Worm (Caenorhabditis elegans): ENCODE results near the gene dmd-6.

The dmd-6 gene

DNA sequence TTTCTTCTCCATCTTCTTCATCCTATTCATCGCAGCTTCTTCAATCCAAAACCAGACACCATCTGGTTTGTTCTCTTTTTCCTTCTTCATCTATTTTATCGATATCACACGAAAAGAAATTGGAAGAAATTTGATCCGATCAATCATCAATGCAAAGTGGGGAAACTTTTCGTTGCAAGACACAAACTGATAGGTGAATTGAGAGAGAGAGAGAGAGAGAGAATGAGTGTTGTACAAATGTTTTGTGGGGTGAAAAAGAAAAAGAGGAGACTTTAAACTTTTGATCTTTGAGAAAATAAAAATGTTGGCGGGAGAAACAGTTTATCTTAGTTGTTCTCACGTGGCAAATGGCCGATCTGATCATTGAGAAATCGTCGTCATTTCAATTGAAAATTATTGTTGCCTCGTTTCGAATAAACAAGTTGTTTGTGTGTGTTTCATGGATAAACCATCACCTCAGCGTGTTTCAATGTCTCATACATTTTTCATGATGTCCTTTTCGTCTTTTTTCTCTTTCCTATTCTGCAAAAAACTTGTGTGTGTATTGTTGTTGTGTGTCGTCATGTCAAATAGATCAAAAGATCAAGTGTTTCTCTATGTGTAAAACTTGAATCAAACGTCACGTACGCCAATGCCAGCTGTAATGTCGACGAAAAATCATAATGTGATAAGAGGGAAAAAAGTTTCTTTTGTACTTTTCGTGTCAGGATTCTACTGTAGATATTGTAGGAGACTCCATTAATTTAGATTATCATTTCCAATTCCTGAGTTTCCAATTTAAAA lies 3.7 kb upstream of the dmd-6 start:
- TF ChIP-seq med-1 (GFP tag; optimal IDR thresholded peaks at IDR 0.05; ENCODE audit: insufficient read depth) (no peak), tab-1 (GFP tag; IDR thresholded peaks at IDR 0.05) (no peak), flt-1 (GFP tag; IDR thresholded peaks at IDR 0.05) (no peak), T22C8.4 (GFP tag; IDR thresholded peaks at IDR 0.05) (no peak), ref-1 (GFP tag; conservative IDR thresholded peaks at IDR 0.05) (no peak)

- no peak for TF ChIP-seq flt-1 (GFP tag; IDR thresholded peaks at IDR 0.05)
- no peak for TF ChIP-seq cog-1 (tag; optimal IDR thresholded peaks at IDR 0.05)
- TF ChIP-seq T22C8.4 (GFP tag; IDR thresholded peaks at IDR 0.05): no peak
- no peak for TF ChIP-seq med-1 (GFP tag; optimal IDR thresholded peaks at IDR 0.05; ENCODE audit: insufficient read depth)
These were observed 3.0 kb upstream of the dmd-6 start for ce11 chrIV:14613375-14613774.

- TF ChIP-seq tab-1 (GFP tag; IDR thresholded peaks at IDR 0.05) (no peak), ref-1 (GFP tag; conservative IDR thresholded peaks at IDR 0.05) (no peak), cog-1 (tag; optimal IDR thresholded peaks at IDR 0.05) (no peak), med-1 (GFP tag; optimal IDR thresholded peaks at IDR 0.05; ENCODE audit: insufficient read depth) (no peak), ztf-29 (GFP tag; IDR thresholded peaks at IDR 0.05) (no peak)
These were observed 2.1 kb upstream of the dmd-6 start for ce11 chrIV:14614176-14614740.

ce11 chrIV:14617059-14617458 lies 656 bp downstream of the dmd-6 start:
- TF ChIP-seq ref-1 (GFP tag; conservative IDR thresholded peaks at IDR 0.05) (no peak), cog-1 (tag; optimal IDR thresholded peaks at IDR 0.05) (no peak), klf-2 (GFP tag; conservative IDR thresholded peaks at IDR 0.05) (no peak), ztf-29 (GFP tag; IDR thresholded peaks at IDR 0.05) (no peak), med-1 (GFP tag; optimal IDR thresholded peaks at IDR 0.05; ENCODE audit: insufficient read depth) (no peak), flt-1 (GFP tag; IDR thresholded peaks at IDR 0.05) (no peak)

- TF ChIP-seq ztf-29 (GFP tag; IDR thresholded peaks at IDR 0.05): no peak
- TF ChIP-seq klf-2 (GFP tag; conservative IDR thresholded peaks at IDR 0.05): no peak
- TF ChIP-seq med-1 (GFP tag; optimal IDR thresholded peaks at IDR 0.05; ENCODE audit: insufficient read depth): no peak
- no peak for TF ChIP-seq ref-1 (GFP tag; conservative IDR thresholded peaks at IDR 0.05)
- TF ChIP-seq ztf-23 (GFP tag; IDR thresholded peaks at IDR 0.05): no peak
- no peak for TF ChIP-seq flt-1 (GFP tag; IDR thresholded peaks at IDR 0.05)
- no peak for TF ChIP-seq T22C8.4 (GFP tag; IDR thresholded peaks at IDR 0.05)
- TF ChIP-seq tab-1 (GFP tag; IDR thresholded peaks at IDR 0.05): no peak
- no peak for TF ChIP-seq cog-1 (tag; optimal IDR thresholded peaks at IDR 0.05)
These were observed 1.1 kb downstream of the dmd-6 start for ce11 chrIV:14617498-14617897.

DNA sequence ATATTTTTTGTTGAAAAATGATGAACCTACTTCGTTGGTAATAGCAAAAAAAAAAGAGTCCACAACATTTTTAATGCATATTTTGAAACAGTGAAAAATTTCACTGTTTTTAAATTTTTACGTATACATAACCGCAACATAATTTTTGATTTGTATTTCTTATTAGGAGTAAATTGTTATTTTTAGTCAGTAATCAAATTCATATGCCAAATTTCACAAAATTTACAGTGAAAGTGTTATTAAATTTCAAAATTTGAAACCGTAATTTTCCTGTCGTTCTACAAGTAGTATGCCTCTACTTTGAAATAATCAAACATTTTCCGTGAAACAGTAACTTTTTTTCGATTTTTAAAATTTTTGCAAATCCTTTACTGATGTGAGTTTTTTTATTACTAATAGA lies 1.6 kb downstream of the dmd-6 start:
- no peak for TF ChIP-seq med-1 (GFP tag; optimal IDR thresholded peaks at IDR 0.05; ENCODE audit: insufficient read depth)
- no peak for TF ChIP-seq cog-1 (tag; optimal IDR thresholded peaks at IDR 0.05)
- no peak for TF ChIP-seq tab-1 (GFP tag; IDR thresholded peaks at IDR 0.05)
- TF ChIP-seq ztf-29 (GFP tag; IDR thresholded peaks at IDR 0.05): no peak

DNA sequence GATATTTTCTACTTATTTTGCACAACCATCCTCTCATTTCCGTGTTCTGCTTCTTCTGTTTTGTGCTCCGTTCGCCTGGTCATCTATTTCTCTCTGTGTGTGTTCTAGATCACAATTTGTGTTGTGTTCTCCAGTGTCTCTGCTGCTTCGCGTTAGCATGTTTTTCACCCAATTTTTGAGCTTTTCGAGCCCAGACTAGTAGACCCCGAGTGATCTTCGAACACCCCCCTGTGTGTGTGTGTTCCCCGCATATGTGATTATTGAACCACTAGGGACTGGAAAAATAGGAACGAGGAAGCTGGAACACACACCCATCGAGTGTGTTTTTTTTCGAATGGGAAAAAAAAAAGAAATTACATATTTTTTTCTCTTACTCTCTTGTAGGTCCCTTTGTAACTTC lies 2.1 kb downstream of the dmd-6 start:
- TF ChIP-seq cog-1 (tag; optimal IDR thresholded peaks at IDR 0.05): no peak
- TF ChIP-seq tab-1 (GFP tag; IDR thresholded peaks at IDR 0.05): no peak
- TF ChIP-seq klf-2 (GFP tag; conservative IDR thresholded peaks at IDR 0.05): no peak
- TF ChIP-seq ztf-23 (GFP tag; IDR thresholded peaks at IDR 0.05): no peak
- no peak for TF ChIP-seq ztf-29 (GFP tag; IDR thresholded peaks at IDR 0.05)
- no peak for TF ChIP-seq ref-1 (GFP tag; conservative IDR thresholded peaks at IDR 0.05)
- no peak for TF ChIP-seq flt-1 (GFP tag; IDR thresholded peaks at IDR 0.05)
- TF ChIP-seq T22C8.4 (GFP tag; IDR thresholded peaks at IDR 0.05): no peak
- TF ChIP-seq med-1 (GFP tag; optimal IDR thresholded peaks at IDR 0.05; ENCODE audit: insufficient read depth): no peak

DNA sequence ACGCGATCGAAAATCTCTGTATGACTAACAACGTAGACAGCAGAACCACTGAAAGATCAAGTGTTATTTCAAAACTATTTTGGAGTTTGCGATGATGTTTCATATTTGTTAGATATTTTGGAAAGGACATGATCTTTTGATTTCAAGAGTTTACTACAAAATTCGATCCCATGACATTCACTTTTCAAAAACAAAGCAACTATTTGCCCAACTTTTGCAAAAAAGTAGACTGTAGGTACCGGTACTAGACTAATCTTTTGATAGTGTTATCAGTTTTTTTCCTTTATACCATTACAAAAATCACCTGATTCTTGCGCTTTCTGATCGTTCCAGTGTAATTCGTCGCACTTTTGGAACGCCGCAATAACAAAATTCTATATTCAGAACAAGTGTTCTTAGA lies 3.6 kb downstream of the dmd-6 start:
- TF ChIP-seq med-1 (GFP tag; optimal IDR thresholded peaks at IDR 0.05; ENCODE audit: insufficient read depth) (no peak), ztf-29 (GFP tag; IDR thresholded peaks at IDR 0.05) (no peak), T22C8.4 (GFP tag; IDR thresholded peaks at IDR 0.05) (no peak), ztf-23 (GFP tag; IDR thresholded peaks at IDR 0.05) (no peak), cog-1 (tag; optimal IDR thresholded peaks at IDR 0.05) (no peak), flt-1 (GFP tag; IDR thresholded peaks at IDR 0.05) (no peak), tab-1 (GFP tag; IDR thresholded peaks at IDR 0.05) (no peak), klf-2 (GFP tag; conservative IDR thresholded peaks at IDR 0.05) (no peak), ref-1 (GFP tag; conservative IDR thresholded peaks at IDR 0.05) (no peak)

DNA sequence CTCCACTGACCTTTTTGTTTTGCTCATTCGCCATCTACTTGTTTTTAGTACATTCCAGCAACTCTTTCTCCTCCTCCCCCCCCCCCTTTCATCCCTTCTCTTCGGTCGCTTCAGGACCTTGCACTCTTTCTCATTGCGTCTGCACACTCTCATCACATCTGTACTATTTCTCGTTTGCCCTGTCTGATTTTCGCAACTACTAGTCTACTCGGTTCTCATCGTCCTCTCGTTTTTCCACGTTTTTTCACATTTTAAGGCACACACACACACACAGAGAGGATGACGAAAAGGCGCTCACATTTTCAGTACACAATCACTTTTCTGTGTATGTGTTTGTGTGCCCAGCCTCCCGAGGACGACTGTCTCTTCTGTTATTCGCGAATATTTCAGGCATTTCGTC lies 4.1 kb downstream of the dmd-6 start:
- TF ChIP-seq flt-1 (GFP tag; IDR thresholded peaks at IDR 0.05) (no peak), klf-2 (GFP tag; conservative IDR thresholded peaks at IDR 0.05) (no peak), med-1 (GFP tag; optimal IDR thresholded peaks at IDR 0.05; ENCODE audit: insufficient read depth) (no peak), ref-1 (GFP tag; conservative IDR thresholded peaks at IDR 0.05) (no peak), tab-1 (GFP tag; IDR thresholded peaks at IDR 0.05) (no peak), T22C8.4 (GFP tag; IDR thresholded peaks at IDR 0.05) (no peak), cog-1 (tag; optimal IDR thresholded peaks at IDR 0.05) (no peak), ztf-23 (GFP tag; IDR thresholded peaks at IDR 0.05) (no peak)

ce11 chrIV:14621117-14621516 lies 4.7 kb downstream of the dmd-6 start:
- TF ChIP-seq klf-2 (GFP tag; conservative IDR thresholded peaks at IDR 0.05): no peak
- no peak for TF ChIP-seq ref-1 (GFP tag; conservative IDR thresholded peaks at IDR 0.05)
- TF ChIP-seq cog-1 (tag; optimal IDR thresholded peaks at IDR 0.05): no peak
- no peak for TF ChIP-seq flt-1 (GFP tag; IDR thresholded peaks at IDR 0.05)
- no peak for TF ChIP-seq ztf-23 (GFP tag; IDR thresholded peaks at IDR 0.05)
- TF ChIP-seq T22C8.4 (GFP tag; IDR thresholded peaks at IDR 0.05): no peak
- TF ChIP-seq med-1 (GFP tag; optimal IDR thresholded peaks at IDR 0.05; ENCODE audit: insufficient read depth): no peak
- no peak for TF ChIP-seq tab-1 (GFP tag; IDR thresholded peaks at IDR 0.05)
- no peak for TF ChIP-seq ztf-29 (GFP tag; IDR thresholded peaks at IDR 0.05)
